Worm (Caenorhabditis elegans) whole organism, L3 larva: ENCODE results near the gene W07G4.8.
A peak's percentile ranks its signal among the peaks of the same experiment; 100 is the strongest.

Source experiments
- R02D3.7 ChIP-seq: fragments of 150-350 bp; optimal IDR thresholded peaks from 2 replicates; lab custom pipeline; 2014; ENCODE audit warnings: missing biosample characterization, missing genetic modification characterization
- ceh-16 ChIP-seq: sonication (generic microtip); optimal IDR thresholded peaks from 2 replicates; lab custom pipeline; 2017; ENCODE audit warnings: missing biosample characterization, missing genetic modification characterization
- ceh-28 ChIP-seq: fragments of 150-350 bp; optimal IDR thresholded peaks from 2 replicates; lab custom pipeline; 2014; ENCODE audit warnings: missing biosample characterization, missing genetic modification reagents, missing genetic modification characterization
- ceh-82 ChIP-seq: fragments of 150-350 bp; optimal IDR thresholded peaks from 2 replicates; lab custom pipeline; 2014; ENCODE audit warnings: missing biosample characterization, missing genetic modification characterization
- daf-12 ChIP-seq: fragments of 150-350 bp; optimal IDR thresholded peaks from 2 replicates; lab custom pipeline; 2014; ENCODE audit warnings: missing biosample characterization, missing genetic modification reagents, missing genetic modification characterization
- egl-5 ChIP-seq: fragments of 150-350 bp; optimal IDR thresholded peaks from 2 replicates; lab custom pipeline; 2017; ENCODE audit warnings: missing biosample characterization, missing genetic modification reagents, missing genetic modification characterization, inconsistent platforms
- elt-1 ChIP-seq: fragments of 150-350 bp; optimal IDR thresholded peaks from 2 replicates; lab custom pipeline; 2014; ENCODE audit warnings: missing biosample characterization, missing genetic modification characterization
- elt-2 ChIP-seq: sonication (generic microtip); optimal IDR thresholded peaks from 2 replicates; lab custom pipeline; 2016; ENCODE audit warnings: missing genetic modification reagents, mild to moderate bottlenecking, missing genetic modification characterization, missing compliant biosample characterization
- elt-3 ChIP-seq, 3 experiments: fragments of 150-350 bp in 1 of 3; sonication (generic microtip) in 2 of 3; optimal IDR thresholded peaks; 2 replicates in 2 of 3; 4 replicates in 1 of 3; lab custom pipeline; 2014 to 2017; ENCODE audit warnings: missing biosample characterization in 3 of 3, missing genetic modification characterization in 3 of 3
- eor-1 ChIP-seq, 2 experiments: fragments of 150-350 bp; optimal IDR thresholded peaks; 2 replicates each; lab custom pipeline; 2014 to 2018; ENCODE audit warnings: missing biosample characterization in 2 of 2, missing genetic modification characterization in 2 of 2
- fkh-2 ChIP-seq: fragments of 150-350 bp; optimal IDR thresholded peaks from 2 replicates; lab custom pipeline; 2014; ENCODE audit warnings: missing biosample characterization, missing genetic modification reagents, missing genetic modification characterization
- hmg-11 ChIP-seq: sonication (generic microtip); optimal IDR thresholded peaks from 2 replicates; lab custom pipeline; 2016; ENCODE audit warnings: missing genetic modification characterization, missing compliant biosample characterization
- jun-1 ChIP-seq: fragments of 150-350 bp; optimal IDR thresholded peaks from 2 replicates; lab custom pipeline; 2014; ENCODE audit warnings: missing biosample characterization, missing genetic modification reagents, missing genetic modification characterization
- lsy-12 ChIP-seq: sonication (generic microtip); optimal IDR thresholded peaks from 2 replicates; lab custom pipeline; 2016; ENCODE audit warnings: mild to moderate bottlenecking, missing genetic modification characterization, missing compliant biosample characterization
- mdl-1 ChIP-seq: fragments of 150-350 bp; optimal IDR thresholded peaks from 2 replicates; lab custom pipeline; 2014; ENCODE audit warnings: missing biosample characterization, missing genetic modification characterization
- mml-1 ChIP-seq: fragments of 150-350 bp; sonication (generic microtip); optimal IDR thresholded peaks from 3 replicates; lab custom pipeline; 2014; ENCODE audit warnings: missing biosample characterization, missing genetic modification characterization
- nfya-1 ChIP-seq: sonication (generic microtip); optimal IDR thresholded peaks from 2 replicates; lab custom pipeline; 2017; ENCODE audit warnings: missing genetic modification characterization, mild to moderate bottlenecking, missing compliant biosample characterization, antibody characterized with exemption, moderate library complexity; ENCODE audit not compliant: insufficient read depth
- nhr-11 ChIP-seq: fragments of 150-350 bp; optimal IDR thresholded peaks from 2 replicates; lab custom pipeline; 2014; ENCODE audit warnings: missing biosample characterization, missing genetic modification characterization
- nhr-12 ChIP-seq: fragments of 150-350 bp; optimal IDR thresholded peaks from 2 replicates; lab custom pipeline; 2014; ENCODE audit warnings: missing biosample characterization, missing genetic modification characterization
- nhr-23 ChIP-seq: fragments of 150-350 bp; optimal IDR thresholded peaks from 2 replicates; lab custom pipeline; 2014; ENCODE audit warnings: missing biosample characterization, missing genetic modification reagents, missing genetic modification characterization
- nhr-237 ChIP-seq: fragments of 150-350 bp; optimal IDR thresholded peaks from 2 replicates; lab custom pipeline; 2014; ENCODE audit warnings: missing biosample characterization, missing genetic modification characterization
- nhr-25 ChIP-seq: sonication (generic microtip); optimal IDR thresholded peaks from 2 replicates; lab custom pipeline; 2017; ENCODE audit warnings: missing biosample characterization, missing genetic modification characterization
- nhr-28 ChIP-seq: fragments of 150-350 bp; optimal IDR thresholded peaks from 2 replicates; lab custom pipeline; 2014; ENCODE audit warnings: missing biosample characterization, missing genetic modification characterization
- nhr-43 ChIP-seq: sonication (generic microtip); optimal IDR thresholded peaks from 2 replicates; lab custom pipeline; 2016; ENCODE audit warnings: mild to moderate bottlenecking, missing genetic modification characterization, missing compliant biosample characterization; ENCODE audit not compliant: poor library complexity, severe bottlenecking
- nhr-67 ChIP-seq: fragments of 150-350 bp; optimal IDR thresholded peaks from 2 replicates; lab custom pipeline; 2014; ENCODE audit warnings: missing biosample characterization, missing genetic modification characterization
- nhr-77 ChIP-seq: fragments of 150-350 bp; optimal IDR thresholded peaks from 2 replicates; lab custom pipeline; 2014; ENCODE audit warnings: missing biosample characterization, missing genetic modification characterization
- pha-4 ChIP-seq: fragments of 150-350 bp; optimal IDR thresholded peaks from 2 replicates; lab custom pipeline; 2014; ENCODE audit warnings: missing biosample characterization, missing genetic modification reagents, missing genetic modification characterization
- pqm-1 ChIP-seq: fragments of 150-350 bp; optimal IDR thresholded peaks from 2 replicates; lab custom pipeline; 2017; ENCODE audit warnings: missing biosample characterization, missing genetic modification characterization, inconsistent platforms
- sea-2 ChIP-seq: fragments of 150-350 bp; sonication (generic microtip); optimal IDR thresholded peaks from 4 replicates; lab custom pipeline; 2014; ENCODE audit warnings: missing biosample characterization, missing genetic modification reagents, missing genetic modification characterization
- snpc-4 ChIP-seq: fragments of 150-350 bp; optimal IDR thresholded peaks from 2 replicates; lab custom pipeline; 2014; ENCODE audit warnings: missing biosample characterization, missing genetic modification characterization
- tbx-2 ChIP-seq: sonication (generic microtip); optimal IDR thresholded peaks from 2 replicates; lab custom pipeline; 2016; ENCODE audit warnings: mild to moderate bottlenecking, missing genetic modification characterization, missing compliant biosample characterization
- unc-39 ChIP-seq: sonication (generic microtip); optimal IDR thresholded peaks from 4 replicates; lab custom pipeline; 2017; ENCODE audit warnings: missing biosample characterization, missing genetic modification characterization
- unc-62 ChIP-seq: fragments of 150-350 bp; sonication (generic microtip); optimal IDR thresholded peaks from 4 replicates; lab custom pipeline; 2014; ENCODE audit warnings: missing biosample characterization, missing genetic modification reagents, missing genetic modification characterization
- zag-1 ChIP-seq: fragments of 150-350 bp; optimal IDR thresholded peaks from 2 replicates; lab custom pipeline; 2014; ENCODE audit warnings: missing biosample characterization, missing genetic modification characterization
- ztf-11 ChIP-seq: fragments of 150-350 bp; optimal IDR thresholded peaks from 2 replicates; lab custom pipeline; 2014; ENCODE audit warnings: missing biosample characterization, missing genetic modification characterization
- ztf-4 ChIP-seq: fragments of 150-350 bp; optimal IDR thresholded peaks from 2 replicates; lab custom pipeline; 2014; ENCODE audit warnings: missing biosample characterization, missing genetic modification characterization

Gene W07G4.8

ce11 chrV:13013844-13014243 lies 35.5 kb downstream of the W07G4.8 start, which contains the start of gene F15B9.6:
F15B9.6 (plus strand) TSS chrV:13014144.
- no peak for TF ChIP-seq lsy-12 (tag; lab: Kevin White, UChicago)
- TF ChIP-seq mml-1: no peak
- TF ChIP-seq unc-39 (tag; lab: Kevin White, UChicago): no peak
- TF ChIP-seq ceh-82 (tag; lab: Kevin White, UChicago): no peak
- TF ChIP-seq tbx-2: no peak
- no peak for TF ChIP-seq pqm-1 (tag; lab: Kevin White, UChicago)
- no peak for TF ChIP-seq mdl-1 (tag; lab: Kevin White, UChicago)
- no peak for TF ChIP-seq egl-5 (tag; lab: Kevin White, UChicago)
- TF ChIP-seq elt-3 (tag; optimal IDR thresholded peaks at IDR 0.05; lab: Kevin White, UChicago): no peak
- no peak for TF ChIP-seq nhr-43 (tag; lab: Kevin White, UChicago)
- no peak for TF ChIP-seq pha-4
- TF ChIP-seq R02D3.7 (tag; lab: Kevin White, UChicago): no peak
- TF ChIP-seq nhr-12 (tag; lab: Kevin White, UChicago): no peak
- no peak for TF ChIP-seq hmg-11 (tag; lab: Kevin White, UChicago)
- TF ChIP-seq nhr-237 (tag; lab: Kevin White, UChicago): no peak
- TF ChIP-seq snpc-4: no peak
- TF ChIP-seq daf-12 (tag; lab: Kevin White, UChicago): no peak
- TF ChIP-seq sea-2 (GFP tag; lab: Kevin White, UChicago): no peak

- no peak for TF ChIP-seq nhr-67 (tag; lab: Kevin White, UChicago)
- TF ChIP-seq pha-4: no peak
- no peak for TF ChIP-seq fkh-2 (tag; lab: Kevin White, UChicago)
- no peak for TF ChIP-seq unc-62 (GFP tag; lab: Kevin White, UChicago)
- TF ChIP-seq zag-1 (tag; lab: Kevin White, UChicago): no peak
- TF ChIP-seq nhr-77 (tag; lab: Kevin White, UChicago): no peak
- TF ChIP-seq elt-1 (tag; lab: Kevin White, UChicago): no peak
- no peak for TF ChIP-seq nhr-28 (tag; lab: Kevin White, UChicago)
- TF ChIP-seq, all 47 proteins: peak for 0
Measured at ce11 chrV:13013158-13013557, 36.2 kb downstream of the W07G4.8 start, which contains the start of gene try-10. try-10 (minus strand) TSS chrV:13013258.

ce11 chrV:13011904-13012303 lies 37.5 kb downstream of the W07G4.8 start:
- peak; percentile 26 for TF ChIP-seq jun-1 (tag; lab: Kevin White, UChicago)
- TF ChIP-seq pqm-1 (tag; lab: Kevin White, UChicago): peak; percentile 70
- TF ChIP-seq snpc-4: no peak
- peak; percentile 22 for TF ChIP-seq ceh-28 (tag; lab: Kevin White, UChicago)
- peak; percentile 15 for TF ChIP-seq pha-4
- TF ChIP-seq nhr-77 (tag; lab: Kevin White, UChicago): no peak
- TF ChIP-seq nhr-28 (tag; lab: Kevin White, UChicago): no peak
- TF ChIP-seq elt-2 (tag; lab: Kevin White, UChicago): peak; percentile 91

- peak; percentile 2 for TF ChIP-seq pha-4
- peak; percentile 58 for TF ChIP-seq nfya-1
- TF ChIP-seq nhr-11: no peak
- peak; percentile 23 for TF ChIP-seq egl-5 (tag; lab: Kevin White, UChicago)
- peak; percentile 1 for TF ChIP-seq nhr-25 (tag; lab: Kevin White, UChicago)
- no peak for TF ChIP-seq unc-62 (GFP tag; lab: Kevin White, UChicago)
- no peak for TF ChIP-seq ztf-4 (tag; lab: Kevin White, UChicago)
- no peak for TF ChIP-seq ceh-82 (tag; lab: Kevin White, UChicago)
- no peak for TF ChIP-seq ztf-11 (tag; lab: Kevin White, UChicago)
- TF ChIP-seq eor-1 (tag; optimal IDR thresholded peaks at IDR 0.05; lab: Kevin White, UChicago): no peak
- peak; percentile 14 for TF ChIP-seq ceh-28 (tag; lab: Kevin White, UChicago)
- peak; percentile 25 for TF ChIP-seq elt-2 (tag; lab: Kevin White, UChicago)
Measured at ce11 chrV:13009843-13010242, 39.5 kb downstream of the W07G4.8 start.

ce11 chrV:13009271-13009670 lies 40.1 kb downstream of the W07G4.8 start:
- TF ChIP-seq unc-39 (tag; lab: Kevin White, UChicago): no peak
- TF ChIP-seq nhr-23 (tag; lab: Kevin White, UChicago): no peak
- no peak for TF ChIP-seq ceh-16 (tag; lab: Kevin White, UChicago)
